Worm (Caenorhabditis elegans): ENCODE results near the gene sup-37.

DNA sequence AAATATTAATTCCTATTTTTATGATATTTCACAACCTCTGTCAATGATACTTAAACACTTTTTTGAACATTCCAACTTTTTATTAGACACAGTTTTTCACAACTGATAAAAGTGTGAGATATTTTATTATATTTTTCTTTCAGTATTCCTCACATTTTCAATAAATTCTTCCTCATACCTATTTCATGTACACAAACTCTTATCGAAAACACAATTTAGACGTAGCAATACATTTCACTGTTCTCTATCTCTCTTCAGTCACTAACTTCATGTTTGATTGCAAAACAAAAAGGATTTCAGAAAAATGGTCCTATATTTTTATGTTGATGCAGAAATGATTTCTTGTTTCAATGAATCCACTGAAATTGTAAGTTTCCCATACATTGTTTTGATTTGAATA is 40.5 kb upstream of the sup-37 start, which contains the start of gene B0507.6:
- TF ChIP-seq ces-1 (GFP tag; optimal IDR thresholded peaks at IDR 0.05) = no peak
- no peak for TF ChIP-seq nhr-12 (tag; optimal IDR thresholded peaks at IDR 0.05)
- TF ChIP-seq zag-1 (tag; optimal IDR thresholded peaks at IDR 0.05) = no peak
- TF ChIP-seq tbx-2 (tag; optimal IDR thresholded peaks at IDR 0.05) = no peak
- TF ChIP-seq snpc-4 (tag; optimal IDR thresholded peaks at IDR 0.05) = no peak
- no peak for TF ChIP-seq blmp-1 (tag; optimal IDR thresholded peaks at IDR 0.05)
- no peak for TF ChIP-seq efl-3 (GFP tag; optimal IDR thresholded peaks at IDR 0.05)
- no peak for TF ChIP-seq nhr-20 (tag; optimal IDR thresholded peaks at IDR 0.05)
- TF ChIP-seq lin-13 (GFP tag; optimal IDR thresholded peaks at IDR 0.05) = no peak
- TF ChIP-seq lir-3 (tag; optimal IDR thresholded peaks at IDR 0.05; ENCODE audit: poor library complexity) = no peak
- TF ChIP-seq mdl-1 (tag; optimal IDR thresholded peaks at IDR 0.05) = no peak
- TF ChIP-seq sup-37 (GFP tag; optimal IDR thresholded peaks at IDR 0.05) = no peak
- no peak for TF ChIP-seq lin-39 (tag; optimal IDR thresholded peaks at IDR 0.05)
- no peak for TF ChIP-seq tlp-1 (tag; optimal IDR thresholded peaks at IDR 0.05)

Data from whole organism, L1 larva.